Fruit fly (Drosophila melanogaster): ENCODE data around the gene csw.
A peak's percentile ranks its signal among the peaks of the same experiment; 100 is the strongest.

The csw gene

dm6 chrX:2087501-2087900 is 6.5 kb upstream of the csw start (continued):
- peak; percentile 51 for TF ChIP-seq tap (tag; optimal IDR thresholded peaks at IDR 0.05)
- TF ChIP-seq CG16863 (GFP tag; optimal IDR thresholded peaks at IDR 0.05), result peak; percentile 59
- no peak for TF ChIP-seq CG9876 (GFP tag; optimal IDR thresholded peaks at IDR 0.05)
- TF ChIP-seq CG5953 (GFP tag; IDR thresholded peaks at IDR 0.05), result peak; percentile 41; the same call in 1 of the 2 replicates
- TF ChIP-seq CG30431 (GFP tag; optimal IDR thresholded peaks at IDR 0.05), result peak; percentile 36
- TF ChIP-seq caup (GFP tag; optimal IDR thresholded peaks at IDR 0.05; ENCODE audit: severe bottlenecking), result no peak
- TF ChIP-seq run (tag; optimal IDR thresholded peaks at IDR 0.05), result peak; percentile 13
- TF ChIP-seq ab (GFP tag; optimal IDR thresholded peaks at IDR 0.05), result no peak
- TF ChIP-seq CTCF (GFP tag; optimal IDR thresholded peaks at IDR 0.05), result no peak
- peak; percentile 48 for TF ChIP-seq ind (GFP tag; optimal IDR thresholded peaks at IDR 0.05)
- TF ChIP-seq CG2875 (GFP tag; optimal IDR thresholded peaks at IDR 0.05), result peak; percentile 47
- TF ChIP-seq CG43689 (GFP tag; IDR thresholded peaks at IDR 0.05), result peak; percentile 43
- TF ChIP-seq CG17912 (GFP tag; optimal IDR thresholded peaks at IDR 0.05), result no peak
- no peak for TF ChIP-seq trem (tag; optimal IDR thresholded peaks at IDR 0.05)
- no peak for TF ChIP-seq Hand (GFP tag; optimal IDR thresholded peaks at IDR 0.05)
- TF ChIP-seq CG7963 (GFP tag; IDR thresholded peaks at IDR 0.05; ENCODE audit: partially characterized antibody), result no peak
- no peak for TF ChIP-seq Lpt (GFP tag; optimal IDR thresholded peaks at IDR 0.05)
- TF ChIP-seq nom (GFP tag; optimal IDR thresholded peaks at IDR 0.05), result no peak
- TF ChIP-seq otp (GFP tag; IDR thresholded peaks at IDR 0.05), result 0 out of 3 replicates have a peak, but pooled peaks have one; percentile 41
- no peak for TF ChIP-seq Atf6 (GFP tag; IDR thresholded peaks at IDR 0.05)
- TF ChIP-seq CG3847 (GFP tag; IDR thresholded peaks at IDR 0.05), result peak; percentile 55; the same call in 1 of the 2 replicates
- TF ChIP-seq CG30020 (tag; optimal IDR thresholded peaks at IDR 0.05), result no peak
- no peak for TF ChIP-seq kay (GFP tag; optimal IDR thresholded peaks at IDR 0.05)
- peak; percentile 40; the same call in 1 of the 2 replicates for TF ChIP-seq danr (GFP tag; IDR thresholded peaks at IDR 0.05)
- no peak for TF ChIP-seq pho (GFP tag; optimal IDR thresholded peaks at IDR 0.05)
- no peak for TF ChIP-seq CG3838 (GFP tag; optimal IDR thresholded peaks at IDR 0.05)
- no peak for TF ChIP-seq ato (GFP tag; IDR thresholded peaks at IDR 0.05; ENCODE audit: partially characterized antibody)
- TF ChIP-seq gt (GFP tag; IDR thresholded peaks at IDR 0.05), result 0 out of 2 replicates have a peak, but pooled peaks have one; percentile 16
- no peak for TF ChIP-seq slou (GFP tag; optimal IDR thresholded peaks at IDR 0.05)
- no peak for TF ChIP-seq D19B (GFP tag; optimal IDR thresholded peaks at IDR 0.05)
- TF ChIP-seq ap (GFP tag; IDR thresholded peaks at IDR 0.05), result peak; percentile 62
- TF ChIP-seq pzg (GFP tag; optimal IDR thresholded peaks at IDR 0.05), result no peak
- peak; percentile 26 for TF ChIP-seq CG8944 (GFP tag; optimal IDR thresholded peaks at IDR 0.05)
- no peak for TF ChIP-seq Nf-YC (tag; optimal IDR thresholded peaks at IDR 0.05)
- no peak for TF ChIP-seq CG31365 (tag; optimal IDR thresholded peaks at IDR 0.05)
- peak; percentile 34 for TF ChIP-seq CG9609 (GFP tag; optimal IDR thresholded peaks at IDR 0.05)
- TF ChIP-seq CG1647 (GFP tag; optimal IDR thresholded peaks at IDR 0.05), result no peak
- TF ChIP-seq Dfd (GFP tag; optimal IDR thresholded peaks at IDR 0.05), result no peak
- peak; percentile 52; the same call in 2 of the 3 replicates for TF ChIP-seq B-H1 (GFP tag; IDR thresholded peaks at IDR 0.05)
- no peak for TF ChIP-seq Sry-δ (GFP tag; optimal IDR thresholded peaks at IDR 0.05)
- TF ChIP-seq sug (tag; optimal IDR thresholded peaks at IDR 0.05), result no peak
- TF ChIP-seq CG15696 (tag; optimal IDR thresholded peaks at IDR 0.05), result no peak
- TF ChIP-seq row (GFP tag; IDR thresholded peaks at IDR 0.05), result peak; percentile 79
- no peak for TF ChIP-seq Ravus (GFP tag; IDR thresholded peaks at IDR 0.05)
- no peak for TF ChIP-seq eyg (GFP tag; optimal IDR thresholded peaks at IDR 0.05)
- TF ChIP-seq Mad (GFP tag; optimal IDR thresholded peaks at IDR 0.05), result no peak
- peak; percentile 46 for TF ChIP-seq CG1602 (GFP tag; optimal IDR thresholded peaks at IDR 0.05)
- no peak for TF ChIP-seq Fer2 (tag; optimal IDR thresholded peaks at IDR 0.05)
- TF ChIP-seq Pdp1 (GFP tag; optimal IDR thresholded peaks at IDR 0.05), result peak; percentile 34 to 36
- TF ChIP-seq ara (GFP tag; IDR thresholded peaks at IDR 0.05), result peak; percentile 17; the same call in 1 of the 2 replicates
- no peak for TF ChIP-seq CG18476 (GFP tag; optimal IDR thresholded peaks at IDR 0.05)
- TF ChIP-seq CG14050 (GFP tag; IDR thresholded peaks at IDR 0.05), result peak; percentile 78

Measured in whole organism, embryonic.